Worm (Caenorhabditis elegans) whole organism, L4 larva: ENCODE results near the gene npl-4.2.
A peak's percentile ranks its signal among the peaks of the same experiment; 100 is the strongest.

ENCODE experiments used
- F26F4.8 ChIP-seq: fragments of 200-800 bp; sonication (Bioruptor generic); conservative IDR thresholded peaks from 2 replicates; pipeline ENCODE4 v1.3.6; 2022; ENCODE audit warnings: missing genetic modification characterization, missing compliant biosample characterization
- F44E2.7 ChIP-seq: fragments of 200-800 bp; sonication (Bioruptor generic); IDR thresholded peaks from 2 replicates; pipeline ENCODE4 v2.1.2; 2022; ENCODE audit warnings: missing genetic modification characterization, missing compliant biosample characterization
- F49E8.2 ChIP-seq: sonication (generic microtip); optimal IDR thresholded peaks from 2 replicates; lab custom pipeline; 2016; ENCODE audit warnings: missing compliant biosample characterization, mild to moderate bottlenecking, missing genetic modification characterization, borderline replicate concordance
- Y75B8A.6 ChIP-seq: fragments of 200-800 bp; sonication (Bioruptor generic); IDR thresholded peaks from 2 replicates; pipeline ENCODE4 v1.3.6; 2022; ENCODE audit warnings: missing genetic modification reagents, missing genetic modification characterization, missing compliant biosample characterization
- ZK337.2 ChIP-seq: fragments of 200-800 bp; sonication (Bioruptor generic); IDR thresholded peaks from 2 replicates; pipeline ENCODE4 v1.3.6; 2022; ENCODE audit warnings: missing genetic modification reagents, missing genetic modification characterization, missing compliant biosample characterization
- aha-1 ChIP-seq: fragments of 150-350 bp; peaks from one replicate; lab custom pipeline; 2014; ENCODE audit warnings: missing biosample characterization, missing genetic modification characterization
- ama-1 ChIP-seq: fragments of 150-350 bp; optimal IDR thresholded peaks from 2 replicates; lab custom pipeline; 2014; ENCODE audit warnings: inconsistent platforms, mixed read lengths
- arid-1 ChIP-seq: fragments of 200-800 bp; sonication (Bioruptor generic); conservative IDR thresholded peaks from 2 replicates; pipeline ENCODE4 v1.3.6; 2022; ENCODE audit warnings: missing genetic modification reagents, missing genetic modification characterization, missing compliant biosample characterization
- ceh-44 ChIP-seq: fragments of 200-800 bp; sonication (Bioruptor generic); IDR thresholded peaks from 2 replicates; pipeline ENCODE4 v1.3.6; 2022; ENCODE audit warnings: missing genetic modification reagents, missing genetic modification characterization, missing compliant biosample characterization
- ces-1 ChIP-seq: fragments of 150-350 bp; sonication (generic microtip); optimal IDR thresholded peaks from 4 replicates; lab custom pipeline; 2014; ENCODE audit warnings: missing biosample characterization, missing genetic modification reagents, missing genetic modification characterization
- ctbp-1 ChIP-seq: fragments of 200-800 bp; sonication (Bioruptor generic); IDR thresholded peaks from 2 replicates; pipeline ENCODE4 v1.3.6; 2022; ENCODE audit warnings: missing genetic modification reagents, missing genetic modification characterization, missing compliant biosample characterization
- daf-12 ChIP-seq: fragments of 150-350 bp; optimal IDR thresholded peaks from 2 replicates; lab custom pipeline; 2014; ENCODE audit warnings: missing biosample characterization, missing genetic modification reagents, missing genetic modification characterization
- daf-19 ChIP-seq: fragments of 200-800 bp; sonication (Bioruptor generic); conservative IDR thresholded peaks from 2 replicates; pipeline ENCODE4 v1.3.6; 2022; ENCODE audit warnings: missing genetic modification characterization, missing compliant biosample characterization
- dmd-6 ChIP-seq: fragments of 200-800 bp; sonication (Bioruptor generic); IDR thresholded peaks from 2 replicates; pipeline ENCODE4 v1.3.6; 2022; ENCODE audit warnings: missing genetic modification reagents, missing genetic modification characterization, missing compliant biosample characterization
- duxl-1 ChIP-seq: sonication (generic microtip); optimal IDR thresholded peaks from 2 replicates; lab custom pipeline; 2016; ENCODE audit warnings: mild to moderate bottlenecking, missing genetic modification characterization, moderate library complexity, missing compliant biosample characterization; ENCODE audit not compliant: poor library complexity
- dve-1 ChIP-seq: sonication (generic microtip); optimal IDR thresholded peaks from 2 replicates; lab custom pipeline; 2017; ENCODE audit warnings: antibody characterized with exemption, mild to moderate bottlenecking, missing genetic modification characterization, missing compliant biosample characterization; ENCODE audit not compliant: insufficient read depth
- egl-43 ChIP-seq: fragments of 200-800 bp; sonication (Bioruptor generic); IDR thresholded peaks from 2 replicates; pipeline ENCODE4 v1.3.6; 2022; ENCODE audit warnings: missing genetic modification reagents, missing genetic modification characterization, missing compliant biosample characterization
- fos-1 ChIP-seq: fragments of 150-350 bp; optimal IDR thresholded peaks from 2 replicates; lab custom pipeline; 2014; ENCODE audit warnings: missing biosample characterization, missing genetic modification characterization
- gei-8 ChIP-seq: fragments of 200-800 bp; sonication (Bioruptor generic); optimal IDR thresholded peaks from 2 replicates; lab custom pipeline; 2018; ENCODE audit warnings: mild to moderate bottlenecking, missing genetic modification characterization, missing compliant biosample characterization
- hif-1 ChIP-seq, 2 experiments: sonication (generic microtip); optimal IDR thresholded peaks; 2 replicates each; lab custom pipeline; 2016 to 2017; ENCODE audit warnings: missing compliant biosample characterization in 2 of 2, missing genetic modification characterization in 2 of 2, missing genetic modification reagents in 2 of 2, missing genotype in 2 of 2, mild to moderate bottlenecking in 1 of 2
- hlh-30 ChIP-seq: sonication (generic microtip); optimal IDR thresholded peaks from 2 replicates; lab custom pipeline; 2017; ENCODE audit warnings: antibody characterized with exemption, mild to moderate bottlenecking, missing genetic modification characterization, missing compliant biosample characterization; ENCODE audit not compliant: insufficient read depth
- lin-1 ChIP-seq: fragments of 200-800 bp; sonication (Bioruptor generic); IDR thresholded peaks from 2 replicates; pipeline ENCODE4 v1.3.6; 2022; ENCODE audit warnings: missing genetic modification reagents, missing genetic modification characterization, missing compliant biosample characterization
- lin-13 ChIP-seq: fragments of 150-350 bp; optimal IDR thresholded peaks from 2 replicates; lab custom pipeline; 2014; ENCODE audit warnings: missing biosample characterization, missing genetic modification reagents, missing genetic modification characterization
- lin-15B ChIP-seq: fragments of 150-350 bp; sonication (generic microtip); optimal IDR thresholded peaks from 3 replicates; lab custom pipeline; 2014; ENCODE audit warnings: missing biosample characterization, missing genetic modification characterization
- lin-29 ChIP-seq: fragments of 200-800 bp; sonication (Bioruptor generic); IDR thresholded peaks from 2 replicates; pipeline ENCODE4 v1.3.6; 2022; ENCODE audit warnings: missing genetic modification reagents, missing genetic modification characterization, missing compliant biosample characterization
- madf-5 ChIP-seq, 2 experiments: fragments of 200-800 bp; sonication (Bioruptor generic); IDR thresholded peaks; 2 replicates each; pipeline ENCODE4 v1.3.6; 2022; ENCODE audit warnings: missing compliant biosample characterization in 2 of 2, missing genetic modification characterization in 2 of 2
- madf-9 ChIP-seq: fragments of 200-800 bp; sonication (Bioruptor generic); conservative IDR thresholded peaks from 2 replicates; pipeline ENCODE4 v1.3.6; 2022; ENCODE audit warnings: missing genetic modification reagents, missing genetic modification characterization, missing compliant biosample characterization
- mdl-1 ChIP-seq, 2 experiments: fragments of 150-350 bp in 1 of 2; sonication (generic microtip) in 1 of 2; optimal IDR thresholded peaks; 2 replicates each; lab custom pipeline; 2014 to 2017; ENCODE audit warnings: missing biosample characterization in 2 of 2, missing genetic modification characterization in 2 of 2
- mes-2 ChIP-seq: sonication (generic microtip); optimal IDR thresholded peaks from 2 replicates; lab custom pipeline; 2016; ENCODE audit warnings: missing genotype, mild to moderate bottlenecking, missing genetic modification characterization, missing compliant biosample characterization; ENCODE audit not compliant: poor library complexity, severe bottlenecking
- mxl-3 ChIP-seq: fragments of 200-800 bp; sonication (Bioruptor generic); optimal IDR thresholded peaks from 2 replicates; lab custom pipeline; 2018; ENCODE audit warnings: mild to moderate bottlenecking, missing genetic modification characterization, missing compliant biosample characterization
- nhr-102 ChIP-seq: sonication (generic microtip); optimal IDR thresholded peaks from 2 replicates; lab custom pipeline; 2016; ENCODE audit warnings: mild to moderate bottlenecking, missing genetic modification characterization, moderate library complexity, missing compliant biosample characterization
- nhr-25 ChIP-seq: sonication (generic microtip); optimal IDR thresholded peaks from 2 replicates; lab custom pipeline; 2017; ENCODE audit warnings: missing genetic modification characterization, mild to moderate bottlenecking, missing compliant biosample characterization, antibody characterized with exemption, moderate library complexity, borderline replicate concordance; ENCODE audit not compliant: insufficient read depth
- nhr-42 ChIP-seq: fragments of 200-800 bp; sonication (Bioruptor generic); IDR thresholded peaks from 2 replicates; pipeline ENCODE4 v1.3.6; 2022; ENCODE audit warnings: missing genetic modification characterization, missing compliant biosample characterization
- nhr-77 ChIP-seq: fragments of 150-350 bp; optimal IDR thresholded peaks from 2 replicates; lab custom pipeline; 2014; ENCODE audit warnings: missing biosample characterization, missing genetic modification characterization
- saeg-2 ChIP-seq: fragments of 200-800 bp; sonication (Bioruptor generic); IDR thresholded peaks from 2 replicates; pipeline ENCODE4 v1.3.6; 2022; ENCODE audit warnings: missing genetic modification reagents, missing genetic modification characterization, missing compliant biosample characterization
- skn-1 ChIP-seq: fragments of 150-350 bp; optimal IDR thresholded peaks from 2 replicates; lab custom pipeline; 2014; ENCODE audit warnings: missing biosample characterization, missing genetic modification characterization
- snpc-4 ChIP-seq: fragments of 150-350 bp; optimal IDR thresholded peaks from 2 replicates; lab custom pipeline; 2014; ENCODE audit warnings: missing biosample characterization, missing genetic modification characterization
- spr-1 ChIP-seq: sonication (generic microtip); optimal IDR thresholded peaks from 2 replicates; lab custom pipeline; 2016; ENCODE audit warnings: mild to moderate bottlenecking, missing genetic modification characterization, missing compliant biosample characterization
- unc-39 ChIP-seq: sonication (generic microtip); optimal IDR thresholded peaks from 2 replicates; lab custom pipeline; 2017; ENCODE audit warnings: missing biosample characterization, missing genetic modification characterization
- unc-62 ChIP-seq, 3 experiments: fragments of 150-350 bp in 1 of 3; sonication (generic microtip); optimal IDR thresholded peaks in 2 of 3; peaks in 1 of 3; 1 replicate in 1 of 3; 2 replicates in 2 of 3; lab custom pipeline; 2014 to 2017; ENCODE audit warnings: missing biosample characterization in 3 of 3, missing genetic modification characterization in 3 of 3, missing genetic modification reagents in 3 of 3, missing genotype in 1 of 3
- zfp-3 ChIP-seq: fragments of 200-800 bp; sonication (Bioruptor generic); conservative IDR thresholded peaks from 2 replicates; pipeline ENCODE4 v1.3.6; 2022; ENCODE audit warnings: missing genetic modification reagents, missing genetic modification characterization, missing compliant biosample characterization
- ztf-7 ChIP-seq: fragments of 150-350 bp; optimal IDR thresholded peaks from 2 replicates; lab custom pipeline; 2014; ENCODE audit warnings: missing biosample characterization, missing genetic modification characterization

The npl-4.2 gene

DNA sequence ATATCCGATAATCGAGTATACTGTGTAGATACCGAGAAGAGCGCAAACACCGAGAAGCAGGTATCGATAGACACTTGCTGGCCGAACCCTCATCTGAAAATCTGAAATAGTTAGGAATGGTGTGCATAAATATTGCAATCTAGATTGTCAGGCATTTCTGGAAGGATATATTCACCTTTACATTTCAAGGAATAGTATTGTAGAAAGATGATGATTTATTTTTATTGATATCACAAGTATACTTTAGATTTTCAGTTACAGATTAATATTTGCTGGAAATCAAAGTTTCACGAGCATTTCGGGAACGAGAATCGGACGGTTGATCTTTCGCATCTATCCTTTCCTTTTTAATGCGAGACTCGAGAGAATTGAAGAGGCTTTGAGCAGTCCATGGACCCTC, 37.0 kb downstream of the npl-4.2 start, which contains the start of gene fut-3:
TSS of gene fut-3 (minus strand) at position 101 of the 400 bp plus-strand sequence.
- TF ChIP-seq egl-43 (GFP tag; lab: Robert Waterston, UW) (no peak), nhr-25 (tag; lab: Kevin White, UChicago) (no peak), mdl-1 (tag; optimal IDR thresholded peaks at IDR 0.05; lab: Kevin White, UChicago) (no peak)
- TF ChIP-seq, all 104 proteins: peak for 0

DNA sequence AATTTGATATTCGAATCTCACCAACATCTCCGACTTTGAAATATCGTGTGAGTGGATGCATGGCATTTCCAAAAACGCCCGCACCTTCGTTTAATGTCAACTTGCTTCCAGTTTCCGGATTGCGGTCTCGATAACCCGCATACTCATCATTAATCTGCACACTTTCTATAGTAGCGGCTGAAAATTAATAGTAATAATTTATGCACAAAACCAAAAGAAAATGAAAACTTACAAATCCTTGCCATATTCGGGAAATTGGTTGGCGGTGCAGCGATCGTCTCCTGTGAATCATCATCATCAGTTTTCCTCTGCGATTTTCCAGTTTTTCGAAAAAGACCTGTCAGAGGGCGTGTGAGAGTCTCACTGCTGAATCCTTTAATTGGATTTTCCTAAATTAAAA, 37.5 kb downstream of the npl-4.2 start:
- TF ChIP-seq lin-29 (GFP tag; lab: Robert Waterston, UW), result no peak
- peak; percentile 96 for TF ChIP-seq aha-1 (tag; lab: Kevin White, UChicago)
- no peak for TF ChIP-seq zfp-3 (GFP tag; lab: Robert Waterston, UW)
- no peak for TF ChIP-seq fos-1
- no peak for TF ChIP-seq ama-1
- no peak for TF ChIP-seq ztf-7 (tag; lab: Kevin White, UChicago)
- TF ChIP-seq, all 104 proteins: peak for 1

- TF ChIP-seq ceh-44 (GFP tag; lab: Robert Waterston, UW) (peak; percentile 64; the same call in 1 of the 2 replicates), fos-1 (no peak), madf-9 (GFP tag; lab: Robert Waterston, UW) (peak; percentile 67), ces-1 (GFP tag; lab: Kevin White, UChicago) (no peak), nhr-42 (GFP tag; lab: Robert Waterston, UW) (peak; percentile 83), dve-1 (tag; lab: Kevin White, UChicago) (peak; percentile 79), nhr-102 (tag; lab: Kevin White, UChicago) (peak; percentile 70), saeg-2 (GFP tag; lab: Robert Waterston, UW) (peak; percentile 58; the same call in 1 of the 2 replicates), mdl-1 (tag; optimal IDR thresholded peaks at IDR 0.05; lab: Kevin White, UChicago) (peak; percentile 76 to 88), ctbp-1 (GFP tag; lab: Robert Waterston, UW) (peak; percentile 92), snpc-4 (tag; lab: Kevin White, UChicago) (no peak), Y75B8A.6 (GFP tag; lab: Robert Waterston, UW) (peak; percentile 73; the same call in 1 of the 2 replicates), unc-39 (no peak), F26F4.8 (GFP tag; lab: Robert Waterston, UW) (no peak), lin-13 (GFP tag; lab: Kevin White, UChicago) (peak; percentile 69), spr-1 (peak; percentile 81), ztf-7 (tag; lab: Kevin White, UChicago) (no peak), dmd-6 (peak; percentile 70), madf-5 (GFP tag; IDR thresholded peaks at IDR 0.05; lab: Robert Waterston, UW) (0 out of 4 replicates have a peak, but pooled peaks of 1 of the 2 experiments have one; percentile 30), mxl-3 (GFP tag; lab: Kevin White, UChicago) (peak; percentile 47), nhr-77 (tag; lab: Kevin White, UChicago) (peak; percentile 0), mes-2 (tag; lab: Kevin White, UChicago) (peak; percentile 74), daf-19 (GFP tag; lab: Robert Waterston, UW) (peak; percentile 91), hif-1 (tag; optimal IDR thresholded peaks at IDR 0.05; lab: Kevin White, UChicago) (peak; percentile 31 to 69), unc-62 (GFP tag; optimal IDR thresholded peaks at IDR 0.05 in 1 of 2; lab: Kevin White, UChicago) (peak in 1 of 2 experiments; percentile 97), unc-62 (tag; optimal IDR thresholded peaks at IDR 0.05; lab: Kevin White, UChicago) (no peak), arid-1 (peak; percentile 78), F49E8.2 (tag; lab: Kevin White, UChicago) (no peak), hlh-30 (tag; lab: Kevin White, UChicago) (peak; percentile 79), skn-1 (tag; lab: Kevin White, UChicago) (no peak), duxl-1 (tag; lab: Kevin White, UChicago) (peak; percentile 31), ZK337.2 (GFP tag; lab: Robert Waterston, UW) (no peak), F44E2.7 (GFP tag; lab: Robert Waterston, UW) (0 out of 2 replicates have a peak, but pooled peaks have one; percentile 41), daf-12 (tag; lab: Kevin White, UChicago) (no peak), gei-8 (GFP tag; lab: Kevin White, UChicago) (no peak), lin-1 (GFP tag; lab: Robert Waterston, UW) (no peak), lin-15B (no peak), ama-1 (peak; percentile 100)
Observed at ce11 chrII:5660736-5661734, 38.3 kb downstream of the npl-4.2 start, which contains the start of the genes ift-43 and mdt-26. Gene ift-43, minus strand, starts transcription at chrII:5660786. Gene mdt-26, plus strand, starts transcription at chrII:5661181.
